Worm (Caenorhabditis elegans) whole organism, L3 larva: ENCODE measurements around the gene hid-1.

Source experiments
- aly-2 ChIP-seq: fragments of 150-350 bp; optimal IDR thresholded peaks from 2 replicates; lab custom pipeline; 2014; ENCODE audit warnings: missing biosample characterization, missing genetic modification characterization
- ceh-16 ChIP-seq: sonication (generic microtip); optimal IDR thresholded peaks from 2 replicates; lab custom pipeline; 2017; ENCODE audit warnings: missing biosample characterization, missing genetic modification characterization
- fkh-2 ChIP-seq: fragments of 150-350 bp; optimal IDR thresholded peaks from 2 replicates; lab custom pipeline; 2014; ENCODE audit warnings: missing biosample characterization, missing genetic modification reagents, missing genetic modification characterization
- lsy-12 ChIP-seq: sonication (generic microtip); optimal IDR thresholded peaks from 2 replicates; lab custom pipeline; 2016; ENCODE audit warnings: mild to moderate bottlenecking, missing genetic modification characterization, missing compliant biosample characterization
- nhr-28 ChIP-seq: fragments of 150-350 bp; optimal IDR thresholded peaks from 2 replicates; lab custom pipeline; 2014; ENCODE audit warnings: missing biosample characterization, missing genetic modification characterization
- nhr-43 ChIP-seq: sonication (generic microtip); optimal IDR thresholded peaks from 2 replicates; lab custom pipeline; 2016; ENCODE audit warnings: mild to moderate bottlenecking, missing genetic modification characterization, missing compliant biosample characterization; ENCODE audit not compliant: poor library complexity, severe bottlenecking
- snpc-4 ChIP-seq: fragments of 150-350 bp; optimal IDR thresholded peaks from 2 replicates; lab custom pipeline; 2014; ENCODE audit warnings: missing biosample characterization, missing genetic modification characterization
- tbx-2 ChIP-seq: sonication (generic microtip); optimal IDR thresholded peaks from 2 replicates; lab custom pipeline; 2016; ENCODE audit warnings: mild to moderate bottlenecking, missing genetic modification characterization, missing compliant biosample characterization
- zag-1 ChIP-seq: fragments of 150-350 bp; optimal IDR thresholded peaks from 2 replicates; lab custom pipeline; 2014; ENCODE audit warnings: missing biosample characterization, missing genetic modification characterization
- ztf-4 ChIP-seq: fragments of 150-350 bp; optimal IDR thresholded peaks from 2 replicates; lab custom pipeline; 2014; ENCODE audit warnings: missing biosample characterization, missing genetic modification characterization

DNA sequence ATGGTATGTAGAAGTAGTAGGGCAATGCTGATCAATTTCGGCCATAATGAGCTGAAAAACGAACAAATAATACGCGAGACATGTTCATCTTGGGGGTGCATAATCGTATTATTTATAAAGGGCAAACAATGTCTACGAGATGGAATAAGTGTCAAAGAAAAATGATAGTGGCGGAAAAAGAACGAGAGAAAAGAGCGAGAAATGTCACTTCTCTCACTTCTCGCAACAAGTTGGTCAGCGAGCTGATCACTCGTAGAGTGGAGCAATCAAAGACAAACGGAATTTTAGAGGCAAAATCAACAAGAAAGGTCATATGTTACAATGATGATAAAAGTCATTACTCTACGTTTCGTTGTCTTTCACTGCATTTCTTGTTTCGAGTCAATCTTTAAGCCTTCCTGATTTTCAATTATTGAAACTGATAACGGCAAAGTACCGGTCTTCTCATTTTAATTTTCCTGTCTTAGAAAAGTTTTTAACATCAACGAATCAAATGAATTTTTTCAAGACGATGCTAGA is 52.2 kb downstream of the hid-1 start, which contains the start of gene F52H2.3:
- TF ChIP-seq ceh-16 (tag; lab: Kevin White, UChicago) (no peak), tbx-2 (no peak), ztf-4 (no peak), nhr-43 (no peak), nhr-28 (tag; lab: Kevin White, UChicago) (no peak), snpc-4 (tag; lab: Kevin White, UChicago) (no peak), zag-1 (no peak), aly-2 (tag; lab: Kevin White, UChicago) (no peak), lsy-12 (tag; lab: Kevin White, UChicago) (no peak), fkh-2 (tag; lab: Kevin White, UChicago) (no peak)
